Worm (Caenorhabditis elegans) whole organism, L2 larva: Measurements from ENCODE around the gene ZK795.3.

Source experiments
- aly-2 ChIP-seq: fragments of 150-350 bp; optimal IDR thresholded peaks from 2 replicates; lab custom pipeline; 2014; ENCODE audit warnings: missing biosample characterization, missing genetic modification characterization
- ama-1 ChIP-seq: fragments of 150-350 bp; optimal IDR thresholded peaks from 2 replicates; lab custom pipeline; 2018; ENCODE audit warnings: inconsistent platforms
- lsy-2 ChIP-seq, 2 experiments: fragments of 150-350 bp in 1 of 2; sonication (generic microtip) in 1 of 2; optimal IDR thresholded peaks; 2 replicates each; lab custom pipeline; 2014 to 2017; ENCODE audit warnings: missing biosample characterization in 2 of 2, missing genetic modification characterization in 2 of 2
- unc-62 ChIP-seq: fragments of 150-350 bp; optimal IDR thresholded peaks from 2 replicates; lab custom pipeline; 2014; ENCODE audit warnings: missing biosample characterization, missing genetic modification reagents, missing genetic modification characterization

DNA sequence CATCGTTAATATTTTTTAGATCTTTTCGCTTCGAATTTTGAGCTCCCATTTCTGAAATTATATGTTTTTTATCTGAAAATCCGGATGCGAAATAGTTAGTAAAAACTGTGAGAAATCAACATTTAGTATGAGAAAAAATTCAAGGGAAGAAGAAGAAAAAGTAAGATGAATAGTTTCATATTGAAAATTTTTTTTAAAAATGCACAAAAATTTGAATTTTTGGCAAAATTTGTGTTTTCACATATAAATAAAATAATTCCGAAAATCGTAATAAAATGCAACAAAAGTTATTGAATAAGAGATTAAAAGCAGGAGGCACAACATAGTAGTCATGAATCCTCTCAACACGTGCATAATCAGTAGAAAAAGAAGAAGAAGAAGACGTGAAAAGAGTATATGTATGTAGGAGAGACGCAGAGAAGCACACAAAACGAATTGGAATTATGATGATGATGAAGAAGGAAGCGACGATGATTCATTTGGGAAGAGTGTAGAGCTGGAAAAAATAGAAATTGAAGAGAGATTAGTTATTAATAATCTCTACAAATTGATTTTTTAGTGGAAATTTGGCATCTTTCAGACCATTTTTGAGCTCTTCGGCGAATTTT, 6.9 kb downstream of the ZK795.3 start, which contains the start of gene eak-7:
- TF ChIP-seq lsy-2 (tag; optimal IDR thresholded peaks at IDR 0.05; lab: Kevin White, UChicago), result no peak
- TF ChIP-seq unc-62 (GFP tag; lab: Kevin White, UChicago), result no peak
- no peak for TF ChIP-seq aly-2 (tag; lab: Kevin White, UChicago)
- no peak for TF ChIP-seq ama-1 (lab: Kevin White, UChicago)
